Worm (Caenorhabditis elegans) whole organism, young adult: Measurements from ENCODE around the gene K03A11.4.
A peak's percentile ranks its signal among the peaks of the same experiment; 100 is the strongest.

Experiments
- F23B12.7 ChIP-seq: sonication (generic microtip); optimal IDR thresholded peaks from 2 replicates; lab custom pipeline; 2017; ENCODE audit warnings: missing genetic modification characterization, mild to moderate bottlenecking, missing compliant biosample characterization, antibody characterized with exemption, moderate library complexity; ENCODE audit not compliant: insufficient read depth
- ccch-3 ChIP-seq: fragments of 200-800 bp; sonication (Bioruptor generic); optimal IDR thresholded peaks from 2 replicates; lab custom pipeline; 2018; ENCODE audit warnings: mild to moderate bottlenecking, missing genetic modification characterization, missing compliant biosample characterization
- cebp-1 ChIP-seq, 2 experiments: fragments of 200-800 bp in 1 of 2; sonication (Bioruptor generic) in 1 of 2; sonication (generic microtip) in 1 of 2; IDR thresholded peaks in 1 of 2; optimal IDR thresholded peaks in 1 of 2; 2 replicates each; pipeline versions ENCODE4 v1.3.6 to Lab custom; 2017 to 2022; ENCODE audit warnings: missing compliant biosample characterization in 2 of 2, missing genetic modification characterization in 2 of 2, mild to moderate bottlenecking in 1 of 2, missing genetic modification reagents in 1 of 2, moderate library complexity in 1 of 2
- dpl-1 ChIP-seq: fragments of 150-350 bp; optimal IDR thresholded peaks from 2 replicates; lab custom pipeline; 2014; ENCODE audit warnings: missing biosample characterization, missing genetic modification reagents, missing genetic modification characterization
- let-526 ChIP-seq: fragments of 200-800 bp; sonication (Bioruptor generic); IDR thresholded peaks from 2 replicates; pipeline ENCODE4 v1.3.6; 2022; ENCODE audit warnings: missing genetic modification reagents, missing genetic modification characterization, missing compliant biosample characterization
- pha-4 ChIP-seq: fragments of 150-350 bp; sonication (generic microtip); optimal IDR thresholded peaks from 2 replicates; lab custom pipeline; 2014; ENCODE audit warnings: missing biosample characterization, missing genetic modification reagents, missing genetic modification characterization
- sptf-2 ChIP-seq: fragments of 200-800 bp; sonication (Bioruptor generic); optimal IDR thresholded peaks from 2 replicates; lab custom pipeline; 2018; ENCODE audit warnings: mild to moderate bottlenecking, missing genetic modification characterization, missing compliant biosample characterization
- ztf-6 ChIP-seq: fragments of 200-800 bp; sonication (Bioruptor generic); IDR thresholded peaks from 2 replicates; pipeline ENCODE4 v1.3.6; 2022; ENCODE audit warnings: missing genetic modification reagents, missing genetic modification characterization, missing compliant biosample characterization

DNA sequence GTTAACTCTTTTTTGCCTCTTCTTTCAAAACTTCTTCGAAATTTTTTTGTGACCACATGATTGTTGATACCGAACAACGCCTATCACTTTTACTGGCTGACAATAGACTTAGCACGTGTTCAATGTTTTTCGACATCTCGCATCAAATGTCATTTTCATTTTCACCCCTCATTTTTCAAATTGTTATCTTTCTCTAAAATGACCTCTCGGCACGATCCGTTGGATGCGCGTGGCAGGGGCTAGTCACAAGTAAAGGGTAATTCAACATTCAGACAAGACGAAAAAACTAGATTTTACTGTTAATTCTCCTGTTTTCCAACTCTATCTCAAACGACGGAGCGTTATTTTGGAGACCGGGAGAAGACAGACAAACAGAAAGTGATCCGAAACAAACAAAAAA lies 35.5 kb downstream of the K03A11.4 start, which contains the start of gene F17H10.2:
- TF ChIP-seq cebp-1 (GFP tag; IDR thresholded peaks at IDR 0.05; lab: Robert Waterston, UW) (no peak), cebp-1 (tag; optimal IDR thresholded peaks at IDR 0.05; lab: Kevin White, UChicago) (peak; percentile 27), ccch-3 (GFP tag; lab: Kevin White, UChicago) (no peak), sptf-2 (GFP tag; lab: Kevin White, UChicago) (no peak), ztf-6 (no peak), pha-4 (tag; lab: Kevin White, UChicago) (no peak), let-526 (GFP tag; lab: Robert Waterston, UW) (no peak), dpl-1 (no peak), F23B12.7 (tag; lab: Kevin White, UChicago) (no peak)
